Fruit fly (Drosophila melanogaster): ENCODE results near the gene lsn.

lsn gene

DNA sequence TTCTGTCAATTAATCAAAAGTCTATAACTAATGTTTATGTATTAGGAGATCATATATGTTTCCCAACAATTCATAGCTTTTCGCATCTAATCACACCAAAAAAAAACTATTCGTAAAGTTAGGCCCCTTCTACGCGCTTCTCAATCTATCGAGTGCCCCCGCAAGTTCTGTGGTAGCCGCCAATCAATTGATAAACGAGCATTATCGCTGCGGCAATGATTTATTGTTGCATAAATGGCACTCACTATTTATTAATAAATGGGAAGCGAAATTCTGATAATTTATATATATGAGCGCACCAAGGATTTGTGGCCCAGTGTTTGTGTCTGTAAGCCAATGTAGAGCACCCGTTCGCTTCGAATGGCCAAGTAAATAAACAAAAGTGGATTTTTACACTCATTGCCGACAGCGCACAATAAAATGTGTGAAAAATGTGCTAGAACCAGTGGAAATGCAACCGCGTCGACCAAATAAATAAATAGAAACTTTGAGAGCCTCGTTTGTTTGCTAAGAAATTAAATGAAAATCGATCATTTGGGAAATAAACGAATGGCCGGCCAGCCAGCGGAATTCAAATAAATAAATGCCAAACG, 6.5 kb downstream of the lsn start (continued):
- TF ChIP-seq CG1647 (GFP tag; optimal IDR thresholded peaks at IDR 0.05) (no peak), CG7556 (GFP tag; optimal IDR thresholded peaks at IDR 0.05) (no peak), Xbp1 (GFP tag; optimal IDR thresholded peaks at IDR 0.05) (no peak), CG11695 (GFP tag; IDR thresholded peaks at IDR 0.05) (no peak), corto (GFP tag; optimal IDR thresholded peaks at IDR 0.05) (no peak), HLH3B (GFP tag; IDR thresholded peaks at IDR 0.05) (no peak), chinmo (GFP tag; IDR thresholded peaks at IDR 0.05; ENCODE audit: partially characterized antibody) (0 out of 4 replicates have a peak, but pooled peaks have one; percentile 31), ftz-f1 (GFP tag; optimal IDR thresholded peaks at IDR 0.05) (no peak), sd (tag; optimal IDR thresholded peaks at IDR 0.05) (peak; percentile 61), chm (GFP tag; IDR thresholded peaks at IDR 0.05) (no peak), CG13296 (GFP tag; optimal IDR thresholded peaks at IDR 0.05) (peak; percentile 4), her (GFP tag; optimal IDR thresholded peaks at IDR 0.05) (no peak), CG10462 (GFP tag; optimal IDR thresholded peaks at IDR 0.05) (no peak), shn (GFP tag; optimal IDR thresholded peaks at IDR 0.05) (no peak), salm (tag; optimal IDR thresholded peaks at IDR 0.05) (peak; percentile 36), CG6175 (GFP tag; IDR thresholded peaks at IDR 0.05) (no peak), vvl (GFP tag; IDR thresholded peaks at IDR 0.05) (no peak), CG17829 (tag; optimal IDR thresholded peaks at IDR 0.05) (peak; percentile 98), CG4424 (GFP tag; optimal IDR thresholded peaks at IDR 0.05) (no peak), nmo (GFP tag; optimal IDR thresholded peaks at IDR 0.05) (no peak), CkIIα-i1 (GFP tag; IDR thresholded peaks at IDR 0.05) (no peak), dm (GFP tag; optimal IDR thresholded peaks at IDR 0.05) (no peak), CG9215 (GFP tag; IDR thresholded peaks at IDR 0.05) (no peak), CG13775 (GFP tag; optimal IDR thresholded peaks at IDR 0.05) (no peak), CG1832 (GFP tag; optimal IDR thresholded peaks at IDR 0.05) (no peak), CG42726 (GFP tag; IDR thresholded peaks at IDR 0.05; ENCODE audit: partially characterized antibody) (no peak), fu2 (GFP tag; optimal IDR thresholded peaks at IDR 0.05) (no peak), Dip3 (GFP tag; optimal IDR thresholded peaks at IDR 0.05) (no peak), Jarid2 (GFP tag; optimal IDR thresholded peaks at IDR 0.05) (peak; percentile 2), lab (GFP tag; optimal IDR thresholded peaks at IDR 0.05) (peak; percentile 18), H2.0 (GFP tag; IDR thresholded peaks at IDR 0.05) (no peak), h (optimal IDR thresholded peaks at IDR 0.05) (no peak), bab2 (GFP tag; optimal IDR thresholded peaks at IDR 0.05) (no peak), Hr51 (GFP tag; optimal IDR thresholded peaks at IDR 0.05) (no peak), Pdp1 (GFP tag; optimal IDR thresholded peaks at IDR 0.05) (peak in 1 of 2 experiments; percentile 76), Six4 (GFP tag; optimal IDR thresholded peaks at IDR 0.05) (no peak), fd64A (GFP tag; optimal IDR thresholded peaks at IDR 0.05) (peak; percentile 67), CG12769 (tag; optimal IDR thresholded peaks at IDR 0.05) (no peak), Max (GFP tag; optimal IDR thresholded peaks at IDR 0.05) (no peak), onecut (GFP tag; IDR thresholded peaks at IDR 0.05) (no peak), CG4282 (GFP tag; optimal IDR thresholded peaks at IDR 0.05) (no peak), CG11247 (GFP tag; IDR thresholded peaks at IDR 0.05) (no peak), CG31365 (tag; optimal IDR thresholded peaks at IDR 0.05) (no peak), CG6791 (GFP tag; IDR thresholded peaks at IDR 0.05; ENCODE audit: partially characterized antibody) (no peak), CG32532 (GFP tag; IDR thresholded peaks at IDR 0.05) (no peak), oc (tag; optimal IDR thresholded peaks at IDR 0.05) (no peak), Poxn (GFP tag; IDR thresholded peaks at IDR 0.05) (no peak), sug (tag; optimal IDR thresholded peaks at IDR 0.05) (peak; percentile 42), Nf-YA (GFP tag; IDR thresholded peaks at IDR 0.05) (no peak), CG17568 (GFP tag; optimal IDR thresholded peaks at IDR 0.05) (peak; percentile 20), Med (GFP tag) (peak; percentile 36), CG8478 (optimal IDR thresholded peaks at IDR 0.05) (no peak)
